Worm (Caenorhabditis elegans): Measurements from ENCODE around the gene F22E5.17.

F22E5.17 gene

ce11 chrII:2644498-2644897 is 33.3 kb upstream of the F22E5.17 start, which contains the start of gene F22E5.11:
TSS of gene F22E5.11 (minus strand) at chrII:2644598.
- TF ChIP-seq Y116A8C.19 (tag; optimal IDR thresholded peaks at IDR 0.05; ENCODE audit: borderline replicate concordance): no peak

ce11 chrII:2646756-2647155 is 31.1 kb upstream of the F22E5.17 start, which contains the start of gene F22E5.12:
TSS of gene F22E5.12 (minus strand) at chrII:2646856.
- peak; percentile 2 for TF ChIP-seq xbp-1 (tag; optimal IDR thresholded peaks at IDR 0.05)

ce11 chrII:2649015-2649414 is 28.8 kb upstream of the F22E5.17 start:
- TF ChIP-seq ceh-90 (tag; optimal IDR thresholded peaks at IDR 0.05) (no peak), elt-2 (tag; optimal IDR thresholded peaks at IDR 0.05) (no peak), tlp-1 (tag; optimal IDR thresholded peaks at IDR 0.05) (no peak), zip-4 (GFP tag; optimal IDR thresholded peaks at IDR 0.05) (no peak), efl-3 (GFP tag; optimal IDR thresholded peaks at IDR 0.05) (no peak), C34B4.2 (tag; optimal IDR thresholded peaks at IDR 0.05) (no peak), ceh-63 (GFP tag; optimal IDR thresholded peaks at IDR 0.05) (no peak), nhr-19 (GFP tag; conservative IDR thresholded peaks at IDR 0.05) (0 out of 2 replicates have a peak, but pooled peaks have one; percentile 9), lin-35 (GFP tag; optimal IDR thresholded peaks at IDR 0.05) (peak; percentile 5 to 11), nhr-90 (tag; optimal IDR thresholded peaks at IDR 0.05; ENCODE audit: poor library complexity) (no peak), hlh-4 (tag; optimal IDR thresholded peaks at IDR 0.05) (no peak), nhr-85 (tag) (peak; percentile 47), irx-1 (tag; optimal IDR thresholded peaks at IDR 0.05) (no peak), lir-3 (tag; optimal IDR thresholded peaks at IDR 0.05; ENCODE audit: poor library complexity) (no peak), sup-37 (GFP tag; optimal IDR thresholded peaks at IDR 0.05) (no peak), elt-3 (tag; optimal IDR thresholded peaks at IDR 0.05) (no peak), mep-1 (tag; optimal IDR thresholded peaks at IDR 0.05) (peak; percentile 44), fos-1 (tag; optimal IDR thresholded peaks at IDR 0.05) (no peak), unc-98 (GFP tag; IDR thresholded peaks at IDR 0.05) (no peak), ceh-88 (GFP tag; IDR thresholded peaks at IDR 0.05) (no peak), mdl-1 (tag; optimal IDR thresholded peaks at IDR 0.05) (no peak), hlh-17 (GFP tag; optimal IDR thresholded peaks at IDR 0.05; ENCODE audit: borderline replicate concordance) (no peak), ceh-8 (GFP tag; optimal IDR thresholded peaks at IDR 0.05) (no peak), lin-13 (GFP tag; optimal IDR thresholded peaks at IDR 0.05) (peak; percentile 38), rnt-1 (tag; optimal IDR thresholded peaks at IDR 0.05) (peak; percentile 48), xbp-1 (tag; optimal IDR thresholded peaks at IDR 0.05) (peak; percentile 21), lsy-2 (tag; optimal IDR thresholded peaks at IDR 0.05) (peak; percentile 26 to 51), zag-1 (tag; optimal IDR thresholded peaks at IDR 0.05) (no peak), alr-1 (tag; optimal IDR thresholded peaks at IDR 0.05; ENCODE audit: borderline replicate concordance) (no peak), lin-14 (GFP tag; optimal IDR thresholded peaks at IDR 0.05) (peak; percentile 76), vab-15 (tag; optimal IDR thresholded peaks at IDR 0.05) (no peak), sptf-1 (tag; optimal IDR thresholded peaks at IDR 0.05) (no peak), mef-2 (tag; optimal IDR thresholded peaks at IDR 0.05) (no peak), efl-1 (optimal IDR thresholded peaks at IDR 0.05) (peak; percentile 50 to 61), efl-1 (GFP tag; optimal IDR thresholded peaks at IDR 0.05 in 1 of 2) (peak; percentile 34 to 67), egl-13 (tag; optimal IDR thresholded peaks at IDR 0.05) (no peak), nhr-77 (tag; optimal IDR thresholded peaks at IDR 0.05) (no peak), isw-1 (GFP tag; IDR thresholded peaks at IDR 0.05) (no peak), nhr-84 (tag; optimal IDR thresholded peaks at IDR 0.05) (no peak), nhr-20 (tag; optimal IDR thresholded peaks at IDR 0.05) (peak; percentile 49), unc-30 (tag; optimal IDR thresholded peaks at IDR 0.05) (no peak), aly-2 (tag; optimal IDR thresholded peaks at IDR 0.05) (no peak), nhr-12 (tag; optimal IDR thresholded peaks at IDR 0.05) (no peak), fkh-8 (tag; optimal IDR thresholded peaks at IDR 0.05) (peak; percentile 52), C04F5.9 (tag; optimal IDR thresholded peaks at IDR 0.05) (no peak), unc-62 (GFP tag; optimal IDR thresholded peaks at IDR 0.05) (no peak), pag-3 (tag; optimal IDR thresholded peaks at IDR 0.05; ENCODE audit: borderline replicate concordance, insufficient read depth) (no peak)

All from whole organism, L1 larva.